Worm (Caenorhabditis elegans) whole organism, L4/young adult: ENCODE results near the gene sucl-2.
A peak's percentile ranks its signal among the peaks of the same experiment; 100 is the strongest.

ENCODE experiments used
- W03F9.2 ChIP-seq: fragments of 150-350 bp; optimal IDR thresholded peaks from 2 replicates; lab custom pipeline; 2014; ENCODE audit warnings: missing biosample characterization, missing genetic modification characterization
- dao-5 ChIP-seq: sonication (generic microtip); optimal IDR thresholded peaks from 2 replicates; lab custom pipeline; 2016; ENCODE audit warnings: missing genotype, missing genetic modification characterization, moderate library complexity, missing compliant biosample characterization
- him-1 ChIP-seq: sonication (generic microtip); optimal IDR thresholded peaks from 2 replicates; lab custom pipeline; 2016; ENCODE audit warnings: missing genotype, missing genetic modification reagents, missing genetic modification characterization, missing compliant biosample characterization

sucl-2 gene

ce11 chrIII:901148-901547 is at the start of gene sucl-2:
sucl-2 (minus strand) TSS chrIII:901412.
- TF ChIP-seq him-1 (no peak), W03F9.2 (tag; lab: Kevin White, UChicago) (no peak), dao-5 (tag; lab: Kevin White, UChicago) (no peak)

DNA sequence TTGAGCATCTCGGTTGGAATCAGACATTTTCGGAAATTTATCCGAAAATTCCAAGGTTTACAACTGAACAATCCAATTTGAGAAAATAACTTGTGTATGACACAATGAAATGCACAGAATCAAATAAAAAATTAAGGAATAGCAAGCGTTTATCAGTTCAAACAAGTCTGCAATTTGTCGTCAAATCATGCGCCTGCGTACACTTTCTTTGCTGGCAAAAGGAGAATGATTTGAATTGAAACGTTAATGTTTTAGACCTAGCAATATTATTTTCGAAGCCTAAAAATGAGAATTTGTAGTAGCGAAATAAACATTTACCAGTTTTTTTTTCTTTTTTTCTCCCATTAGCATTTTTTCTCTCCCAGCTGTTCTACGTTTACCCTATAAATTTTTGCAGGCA is 49.3 kb upstream of the sucl-2 start, which contains the start of the genes fbxa-67 and fbxa-11:
Gene fbxa-67 (minus strand): TSS at position 199 of the 400 bp plus-strand sequence.
Gene fbxa-11 (plus strand): TSS at position 398 of the 400 bp plus-strand sequence.
- TF ChIP-seq him-1 (no peak), W03F9.2 (tag; lab: Kevin White, UChicago) (no peak), dao-5 (tag; lab: Kevin White, UChicago) (no peak)

- TF ChIP-seq him-1, result no peak
- no peak for TF ChIP-seq dao-5 (tag; lab: Kevin White, UChicago)
- TF ChIP-seq W03F9.2 (tag; lab: Kevin White, UChicago), result no peak
These were observed 45.1 kb upstream of the sucl-2 start, which contains the start of gene fbxa-60 for ce11 chrIII:946250-946725. fbxa-60 (minus strand) TSS chrIII:946300.

ce11 chrIII:943426-943927 is 42.3 kb upstream of the sucl-2 start, which contains the start of gene fbxa-59:
fbxa-59 (minus strand) TSS chrIII:943476.
- TF ChIP-seq him-1, result no peak
- no peak for TF ChIP-seq W03F9.2 (tag; lab: Kevin White, UChicago)
- TF ChIP-seq dao-5 (tag; lab: Kevin White, UChicago), result no peak

DNA sequence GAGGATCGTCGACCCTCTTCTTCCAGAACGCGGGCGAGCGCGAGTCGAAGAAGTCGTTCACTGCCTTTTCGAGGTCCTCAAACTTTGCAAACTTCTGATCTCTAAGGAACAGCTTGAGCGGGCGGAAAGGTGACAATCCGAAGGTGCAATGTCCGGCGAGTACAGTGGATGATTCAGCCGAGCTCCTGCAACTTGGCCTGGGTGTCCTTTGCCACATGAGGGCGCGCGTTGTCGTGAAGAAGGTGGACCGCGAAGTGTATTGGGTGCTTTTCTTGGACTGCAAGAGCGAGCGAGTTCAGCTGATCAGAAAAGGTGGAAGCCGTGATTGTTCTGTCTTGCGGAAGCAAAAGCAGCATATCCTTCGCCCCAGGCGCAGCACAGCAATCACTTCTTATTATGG is 40.7 kb upstream of the sucl-2 start:
- TF ChIP-seq W03F9.2 (tag; lab: Kevin White, UChicago), result no peak
- no peak for TF ChIP-seq him-1
- no peak for TF ChIP-seq dao-5 (tag; lab: Kevin White, UChicago)

- TF ChIP-seq W03F9.2 (tag; lab: Kevin White, UChicago), result no peak
- TF ChIP-seq him-1, result no peak
- no peak for TF ChIP-seq dao-5 (tag; lab: Kevin White, UChicago)
These were observed 37.4 kb upstream of the sucl-2 start, which contains the start of gene fbxa-22 for ce11 chrIII:938569-938968. fbxa-22 (plus strand) TSS chrIII:938869.

DNA sequence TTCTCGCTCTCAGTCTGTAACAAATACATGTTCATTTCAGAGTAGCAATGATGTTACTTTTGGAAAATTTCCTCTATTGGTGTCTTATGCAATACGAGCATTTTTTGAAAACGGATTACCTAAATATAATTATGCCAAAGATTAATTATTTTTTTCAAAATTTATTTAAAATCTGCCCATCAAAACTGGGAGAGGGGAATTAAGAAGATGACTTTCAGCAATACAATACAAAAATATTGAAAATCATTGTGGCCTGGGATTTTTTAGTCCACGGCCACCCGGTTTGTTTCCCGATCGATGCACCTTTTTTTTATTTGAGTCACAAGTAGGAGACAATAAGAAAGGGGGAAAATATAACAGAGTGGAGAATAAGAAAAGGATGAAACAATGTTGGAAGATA is 36.7 kb upstream of the sucl-2 start, which contains the start of gene fbxa-56:
Gene fbxa-56 (minus strand): TSS at position 101 of the 400 bp plus-strand sequence.
- TF ChIP-seq W03F9.2 (tag; lab: Kevin White, UChicago), result no peak
- TF ChIP-seq him-1, result no peak
- no peak for TF ChIP-seq dao-5 (tag; lab: Kevin White, UChicago)

DNA sequence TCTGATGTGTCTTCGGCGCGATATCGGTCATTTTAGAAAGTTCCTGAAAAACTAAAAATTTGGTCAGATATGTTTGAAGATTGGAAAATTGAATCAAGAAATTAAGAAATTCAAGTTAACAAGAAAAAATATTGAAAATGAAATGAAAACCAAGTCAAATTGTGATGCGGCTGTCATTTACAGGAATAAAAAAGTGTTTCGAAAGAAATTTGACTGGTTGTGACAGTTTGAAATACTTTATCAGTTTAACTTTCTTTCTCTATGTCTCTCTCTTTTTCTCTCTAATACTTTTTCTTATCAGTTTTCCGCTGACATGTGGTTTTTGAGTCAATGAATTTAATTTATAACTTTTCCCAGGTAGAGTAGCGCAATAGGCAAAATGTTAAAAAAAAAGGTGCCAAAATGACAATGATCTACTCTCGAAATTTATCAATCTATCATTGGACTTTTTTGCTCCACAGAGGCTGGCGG is 34.9 kb upstream of the sucl-2 start, which contains the start of gene fbxa-55:
Gene fbxa-55 (minus strand): TSS at position 51 of the 471 bp plus-strand sequence.
- no peak for TF ChIP-seq dao-5 (tag; lab: Kevin White, UChicago)

ce11 chrIII:931405-931804 is 30.2 kb upstream of the sucl-2 start:
- peak; percentile 29 for TF ChIP-seq dao-5 (tag; lab: Kevin White, UChicago)

- TF ChIP-seq W03F9.2 (tag; lab: Kevin White, UChicago) (no peak), him-1 (no peak), dao-5 (tag; lab: Kevin White, UChicago) (no peak)
These were observed 25.0 kb upstream of the sucl-2 start, which contains the start of gene pef-1 for ce11 chrIII:926216-926615. pef-1 (minus strand) TSS chrIII:926316.

DNA sequence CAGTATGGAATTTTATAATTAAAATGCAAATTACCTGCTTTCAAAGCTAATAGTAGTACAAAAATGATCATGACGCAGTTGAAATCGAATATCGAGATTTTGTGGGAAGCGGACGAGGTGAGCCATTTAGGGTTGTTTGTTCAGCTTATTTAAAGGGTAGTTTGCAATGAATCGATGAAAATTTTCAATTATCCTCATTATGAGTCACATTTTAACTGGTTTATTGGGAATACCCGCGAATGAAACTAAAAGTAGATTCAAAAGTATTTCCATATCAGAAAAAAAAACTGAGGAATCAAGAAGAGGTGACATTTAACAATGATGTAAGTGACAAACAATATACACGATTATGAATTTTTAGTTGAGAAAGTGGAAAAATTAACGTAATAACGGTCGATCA is 18.1 kb upstream of the sucl-2 start, which contains the start of gene F23H11.7:
Gene F23H11.7 (minus strand): TSS at position 101 of the 400 bp plus-strand sequence.
- no peak for TF ChIP-seq dao-5 (tag; lab: Kevin White, UChicago)
- no peak for TF ChIP-seq him-1
- TF ChIP-seq W03F9.2 (tag; lab: Kevin White, UChicago), result no peak

DNA sequence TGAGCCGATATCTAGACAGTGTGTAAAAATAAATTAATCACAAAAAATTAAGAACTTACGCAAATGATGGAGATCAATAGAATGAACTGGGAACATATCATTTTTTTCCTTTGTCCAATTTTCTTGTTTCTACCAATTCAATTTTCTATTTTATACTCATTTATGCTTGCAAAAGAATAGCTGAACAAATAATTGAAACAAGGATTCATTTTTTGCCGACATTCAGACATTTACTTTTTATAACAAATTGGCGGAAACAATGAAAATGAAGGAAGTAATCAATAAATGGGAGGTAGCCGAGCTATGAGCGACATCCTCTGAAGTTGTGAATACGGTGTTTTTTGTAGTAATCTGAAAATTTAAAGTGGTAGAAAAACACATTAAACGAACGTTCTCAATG is 15.7 kb upstream of the sucl-2 start, which contains the start of gene idpp-13:
Gene idpp-13 (minus strand): TSS at position 101 of the 400 bp plus-strand sequence.
- no peak for TF ChIP-seq dao-5 (tag; lab: Kevin White, UChicago)
- TF ChIP-seq him-1, result no peak
- TF ChIP-seq W03F9.2 (tag; lab: Kevin White, UChicago), result no peak

DNA sequence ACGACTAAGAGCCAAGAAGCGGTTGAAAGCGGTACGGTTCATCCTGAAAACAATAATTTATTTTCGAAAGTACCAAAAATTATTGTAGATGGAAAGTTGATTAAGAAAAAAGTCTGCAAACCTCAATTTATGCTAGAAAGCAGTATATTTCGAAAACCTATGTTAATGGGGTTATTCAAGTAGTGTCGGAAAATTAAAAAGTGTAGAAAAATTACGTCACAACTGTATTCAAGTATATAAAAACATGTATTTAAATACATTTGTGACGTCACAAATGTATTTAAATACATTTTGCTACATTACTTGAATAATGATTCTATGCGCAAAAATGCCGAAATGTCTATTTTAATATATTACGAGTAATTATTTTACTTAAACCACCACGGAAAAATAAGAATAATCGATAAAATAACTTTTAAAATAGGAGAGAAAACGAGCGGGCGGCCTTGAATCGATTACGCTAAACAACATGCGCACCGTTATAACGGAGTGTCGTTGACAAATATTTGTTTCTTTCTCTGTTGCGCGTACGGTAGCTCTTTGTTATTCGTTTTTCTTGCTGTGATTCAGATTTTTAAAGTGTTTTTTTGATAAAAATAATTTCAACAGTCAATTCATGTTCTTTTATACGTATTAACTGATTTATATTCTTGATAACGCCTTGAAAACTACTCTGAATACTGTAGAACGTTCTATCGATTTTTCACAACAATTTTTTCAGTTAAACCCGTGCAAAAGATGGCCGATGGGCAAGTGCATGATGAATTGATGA is 9.5 kb upstream of the sucl-2 start, which contains the start of the genes F23H11.5 and bra-2:
Gene F23H11.5 (minus strand): TSS at position 51 of the 772 bp plus-strand sequence.
Gene bra-2 (plus strand): TSS at position 722 of the 772 bp plus-strand sequence.
- TF ChIP-seq W03F9.2 (tag; lab: Kevin White, UChicago) (no peak), dao-5 (tag; lab: Kevin White, UChicago) (no peak), him-1 (no peak)
